Fruit fly (Drosophila melanogaster) whole organism, embryonic: ENCODE measurements around the gene CG9616.

ENCODE experiments used
- Atf3 ChIP-seq: fragments of 200-800 bp; sonication (Bioruptor generic); optimal IDR thresholded peaks from 3 replicates; lab custom pipeline; 2016; ENCODE audit warnings: missing biosample characterization, missing genetic modification characterization
- CG10565 ChIP-seq: fragments of 200-800 bp; sonication (Bioruptor generic); optimal IDR thresholded peaks from 3 replicates; lab custom pipeline; 2016; ENCODE audit warnings: missing biosample characterization, mild to moderate bottlenecking, missing genetic modification characterization
- CG12104 ChIP-seq: fragments of 200-800 bp; sonication (Bioruptor generic); optimal IDR thresholded peaks from 3 replicates; lab custom pipeline; 2016; ENCODE audit warnings: missing biosample characterization, missing genetic modification characterization
- CG12942 ChIP-seq: fragments of 200-800 bp; sonication (Bioruptor generic); optimal IDR thresholded peaks from 3 replicates; lab custom pipeline; 2016; ENCODE audit warnings: missing biosample characterization, missing genetic modification characterization
- CG13296 ChIP-seq: fragments of 200-800 bp; sonication (Bioruptor generic); optimal IDR thresholded peaks from 3 replicates; lab custom pipeline; 2018; ENCODE audit warnings: missing biosample characterization, mild to moderate bottlenecking, missing genetic modification characterization
- CG13775 ChIP-seq: fragments of 200-800 bp; sonication (Bioruptor generic); optimal IDR thresholded peaks from 3 replicates; lab custom pipeline; 2017; ENCODE audit warnings: missing biosample characterization, mild to moderate bottlenecking, missing genetic modification characterization
- CG1529 ChIP-seq: fragments of 200-800 bp; sonication (Bioruptor generic); optimal IDR thresholded peaks from 3 replicates; lab custom pipeline; 2018; ENCODE audit warnings: missing biosample characterization, missing genetic modification characterization
- CG17186 ChIP-seq: fragments of 200-800 bp; sonication (Bioruptor generic); optimal IDR thresholded peaks from 3 replicates; lab custom pipeline; 2017; ENCODE audit warnings: missing biosample characterization, missing genetic modification reagents, missing genetic modification characterization
- CG31441 ChIP-seq: fragments of 200-800 bp; sonication (Bioruptor generic); IDR thresholded peaks from 2 replicates; pipeline ENCODE4 v1.3.6; 2022; ENCODE audit warnings: missing biosample characterization, missing genetic modification characterization
- CG4282 ChIP-seq: fragments of 200-800 bp; sonication (Bioruptor generic); optimal IDR thresholded peaks from 2 replicates; lab custom pipeline; 2016; ENCODE audit warnings: missing biosample characterization, missing genetic modification characterization
- CG7987 ChIP-seq: fragments of 200-800 bp; sonication (Bioruptor generic); optimal IDR thresholded peaks from 2 replicates; lab custom pipeline; 2018; ENCODE audit warnings: missing biosample characterization, mild to moderate bottlenecking, missing genetic modification characterization, moderate library complexity
- CG8290 ChIP-seq, 3 experiments: fragments of 200-800 bp; sonication (Bioruptor generic); optimal IDR thresholded peaks; 2 replicates each; lab custom pipeline; 2016 to 2019; ENCODE audit warnings: missing biosample characterization in 3 of 3, missing genetic modification characterization in 3 of 3, mild to moderate bottlenecking in 2 of 3, moderate library complexity in 1 of 3
- CG8765 ChIP-seq: fragments of 200-800 bp; sonication (Bioruptor generic); IDR thresholded peaks from 2 replicates; pipeline ENCODE4 v1.3.6; 2022; ENCODE audit warnings: missing biosample characterization, missing genetic modification characterization
- CG8924 ChIP-seq: fragments of 200-800 bp; optimal IDR thresholded peaks from 3 replicates; lab custom pipeline; 2019; ENCODE audit warnings: missing biosample characterization, mild to moderate bottlenecking, missing genetic modification characterization, moderate library complexity
- CoRest ChIP-seq: fragments of 200-800 bp; sonication (Bioruptor generic); optimal IDR thresholded peaks from 3 replicates; lab custom pipeline; 2018; ENCODE audit warnings: missing biosample characterization, mild to moderate bottlenecking, missing genetic modification characterization, moderate library complexity
- Dbx ChIP-seq: fragments of 200-800 bp; sonication (Bioruptor generic); IDR thresholded peaks from 3 replicates; pipeline ENCODE4 v1.3.6; 2022; ENCODE audit warnings: missing biosample characterization, missing genetic modification characterization
- Dll ChIP-seq: fragments of 200-800 bp; sonication (Bioruptor generic); IDR thresholded peaks from 4 replicates; pipeline ENCODE4 v1.3.6; 2022; ENCODE audit warnings: missing biosample characterization, missing genetic modification characterization; ENCODE audit not compliant: partially characterized antibody
- Hr39 ChIP-seq: fragments of >200 bp; optimal IDR thresholded peaks from 2 replicates; lab custom pipeline; 2017
- Mad ChIP-seq: fragments of 200-800 bp; sonication (Bioruptor generic); optimal IDR thresholded peaks from 2 replicates; lab custom pipeline; 2016; ENCODE audit warnings: missing biosample characterization, missing genetic modification characterization
- Mrtf ChIP-seq: fragments of 200-800 bp; sonication (Bioruptor generic); IDR thresholded peaks from 3 replicates; pipeline ENCODE4 v1.3.6; 2022; ENCODE audit warnings: missing biosample characterization, missing genetic modification characterization
- Neu2 ChIP-seq: fragments of 200-800 bp; sonication (Bioruptor generic); optimal IDR thresholded peaks from 3 replicates; lab custom pipeline; 2016; ENCODE audit warnings: missing biosample characterization, missing genetic modification characterization, borderline replicate concordance
- Taf1 ChIP-seq: fragments of 200-800 bp; sonication (Bioruptor generic); IDR thresholded peaks from 2 replicates; pipeline ENCODE4 v1.3.6; 2022; ENCODE audit warnings: missing biosample characterization, missing genetic modification characterization
- Tbp ChIP-seq: fragments of >200 bp; optimal IDR thresholded peaks from 2 replicates; lab custom pipeline; 2018; ENCODE audit warnings: missing biosample characterization, missing genetic modification characterization
- Usf ChIP-seq: fragments of 200-800 bp; sonication (Bioruptor generic); optimal IDR thresholded peaks from 2 replicates; lab custom pipeline; 2017; ENCODE audit warnings: missing genotype, missing biosample characterization, missing genetic modification characterization
- ash1 ChIP-seq: fragments of 200-800 bp; sonication (Bioruptor generic); optimal IDR thresholded peaks from 2 replicates; lab custom pipeline; 2018; ENCODE audit warnings: missing biosample characterization, mild to moderate bottlenecking, missing genetic modification characterization
- chif ChIP-seq, 2 experiments: fragments of 200-800 bp; sonication (Bioruptor generic); optimal IDR thresholded peaks; 3 replicates each; lab custom pipeline; 2016; ENCODE audit warnings: missing biosample characterization in 2 of 2, missing genetic modification characterization in 2 of 2
- chm ChIP-seq: fragments of 200-800 bp; sonication (Bioruptor generic); IDR thresholded peaks from 2 replicates; pipeline ENCODE4 v1.3.6; 2022; ENCODE audit warnings: missing biosample characterization, missing genetic modification characterization
- emc ChIP-seq: fragments of 200-800 bp; sonication (Bioruptor generic); optimal IDR thresholded peaks from 2 replicates; lab custom pipeline; 2016; ENCODE audit warnings: missing biosample characterization, missing genetic modification characterization
- eve ChIP-seq, 2 experiments: fragments of >200 bp; optimal IDR thresholded peaks; 2 replicates each; lab custom pipeline; 2017; ENCODE audit warnings: missing biosample characterization in 2 of 2, missing genetic modification characterization in 2 of 2
- exex ChIP-seq: fragments of 200-800 bp; sonication (Bioruptor generic); optimal IDR thresholded peaks from 4 replicates; lab custom pipeline; 2018; ENCODE audit warnings: missing biosample characterization, mild to moderate bottlenecking, missing genetic modification characterization, moderate library complexity
- fd102C ChIP-seq: fragments of 200-800 bp; sonication (Bioruptor generic); optimal IDR thresholded peaks from 2 replicates; lab custom pipeline; 2018; ENCODE audit warnings: missing biosample characterization, mild to moderate bottlenecking, missing genetic modification characterization, moderate library complexity
- ftz-f1 ChIP-seq: fragments of 200-800 bp; sonication (Bioruptor generic); optimal IDR thresholded peaks from 2 replicates; lab custom pipeline; 2016; ENCODE audit warnings: missing biosample characterization, missing genetic modification characterization
- insv ChIP-seq, 2 experiments: fragments of 200-800 bp; sonication (Bioruptor generic); optimal IDR thresholded peaks; 3 replicates each; lab custom pipeline; 2016 to 2018; ENCODE audit warnings: missing biosample characterization in 2 of 2, missing genetic modification characterization in 2 of 2
- kni ChIP-seq: fragments of 200-800 bp; sonication (Bioruptor generic); optimal IDR thresholded peaks from 3 replicates; lab custom pipeline; 2017; ENCODE audit warnings: mild to moderate bottlenecking, missing biosample characterization, missing genetic modification reagents, missing genetic modification characterization
- lov ChIP-seq, 2 experiments: fragments of 200-800 bp in 1 of 2; fragments of >200 bp in 1 of 2; sonication (Bioruptor generic) in 1 of 2; IDR thresholded peaks in 1 of 2; optimal IDR thresholded peaks in 1 of 2; 2 replicates in 1 of 2; 3 replicates in 1 of 2; pipeline versions ENCODE4 v1.3.6 to Lab custom; 2017 to 2022; ENCODE audit warnings: missing biosample characterization in 1 of 2, missing genetic modification characterization in 1 of 2
- org-1 ChIP-seq: fragments of 200-800 bp; sonication (Bioruptor generic); optimal IDR thresholded peaks from 2 replicates; lab custom pipeline; 2017; ENCODE audit warnings: missing biosample characterization, missing genetic modification characterization
- otp ChIP-seq: fragments of 200-800 bp; sonication (Bioruptor generic); IDR thresholded peaks from 3 replicates; pipeline ENCODE4, ENCODE4 v1.3.6; 2022; ENCODE audit warnings: missing biosample characterization, missing genetic modification characterization
- ranshi ChIP-seq: fragments of 200-800 bp; sonication (Bioruptor generic); IDR thresholded peaks from 2 replicates; pipeline ENCODE4 v1.3.6; 2022; ENCODE audit warnings: missing biosample characterization, missing genetic modification characterization
- repo ChIP-seq: fragments of 200-800 bp; sonication (Bioruptor generic); optimal IDR thresholded peaks from 2 replicates; lab custom pipeline; 2016; ENCODE audit warnings: missing biosample characterization, missing genetic modification characterization
- row ChIP-seq: fragments of 200-800 bp; sonication (Bioruptor generic); IDR thresholded peaks from 3 replicates; pipeline ENCODE4 v1.3.6; 2022; ENCODE audit warnings: missing biosample characterization, missing genetic modification characterization
- salm ChIP-seq: fragments of 200-800 bp; sonication (Bioruptor generic); optimal IDR thresholded peaks from 2 replicates; lab custom pipeline; 2018; ENCODE audit warnings: missing biosample characterization, mild to moderate bottlenecking, missing genetic modification characterization
- sd ChIP-seq: fragments of 200-800 bp; sonication (Bioruptor generic); optimal IDR thresholded peaks from 3 replicates; lab custom pipeline; 2018; ENCODE audit warnings: missing biosample characterization, mild to moderate bottlenecking, missing genetic modification characterization, moderate library complexity
- sim ChIP-seq: fragments of 200-800 bp; sonication (Bioruptor generic); IDR thresholded peaks from 2 replicates; pipeline ENCODE4 v1.3.6; 2022; ENCODE audit warnings: missing biosample characterization, missing genetic modification characterization
- sr ChIP-seq: fragments of 200-800 bp; sonication (Bioruptor generic); IDR thresholded peaks from 3 replicates; pipeline ENCODE4 v1.3.6; 2022; ENCODE audit warnings: missing biosample characterization, missing genetic modification characterization
- toy ChIP-seq: fragments of 200-800 bp; sonication (Bioruptor generic); IDR thresholded peaks from 2 replicates; pipeline ENCODE4 v1.3.6; 2022; ENCODE audit warnings: missing biosample characterization, missing genetic modification characterization
- ttk ChIP-seq: fragments of 200-800 bp; sonication (Bioruptor generic); IDR thresholded peaks from 2 replicates; pipeline ENCODE4 v2.1.2; 2022; ENCODE audit warnings: missing biosample characterization, missing genetic modification characterization
- tup ChIP-seq: fragments of 200-800 bp; sonication (Bioruptor generic); optimal IDR thresholded peaks from 2 replicates; lab custom pipeline; 2016; ENCODE audit warnings: missing biosample characterization, mild to moderate bottlenecking, missing genetic modification characterization, moderate library complexity
- unpg ChIP-seq: fragments of 200-800 bp; sonication (Bioruptor generic); optimal IDR thresholded peaks from 3 replicates; lab custom pipeline; 2018; ENCODE audit warnings: missing biosample characterization, mild to moderate bottlenecking, missing genetic modification characterization, moderate library complexity
- usp ChIP-seq: fragments of >200 bp; optimal IDR thresholded peaks from 2 replicates; lab custom pipeline; 2017; ENCODE audit warnings: missing biosample characterization, missing genetic modification characterization
- zen2 ChIP-seq: fragments of 200-800 bp; sonication (Bioruptor generic); IDR thresholded peaks from 3 replicates; pipeline ENCODE4 v1.3.6; 2022; ENCODE audit warnings: missing biosample characterization, missing genetic modification characterization; ENCODE audit not compliant: partially characterized antibody

The CG9616 gene

DNA sequence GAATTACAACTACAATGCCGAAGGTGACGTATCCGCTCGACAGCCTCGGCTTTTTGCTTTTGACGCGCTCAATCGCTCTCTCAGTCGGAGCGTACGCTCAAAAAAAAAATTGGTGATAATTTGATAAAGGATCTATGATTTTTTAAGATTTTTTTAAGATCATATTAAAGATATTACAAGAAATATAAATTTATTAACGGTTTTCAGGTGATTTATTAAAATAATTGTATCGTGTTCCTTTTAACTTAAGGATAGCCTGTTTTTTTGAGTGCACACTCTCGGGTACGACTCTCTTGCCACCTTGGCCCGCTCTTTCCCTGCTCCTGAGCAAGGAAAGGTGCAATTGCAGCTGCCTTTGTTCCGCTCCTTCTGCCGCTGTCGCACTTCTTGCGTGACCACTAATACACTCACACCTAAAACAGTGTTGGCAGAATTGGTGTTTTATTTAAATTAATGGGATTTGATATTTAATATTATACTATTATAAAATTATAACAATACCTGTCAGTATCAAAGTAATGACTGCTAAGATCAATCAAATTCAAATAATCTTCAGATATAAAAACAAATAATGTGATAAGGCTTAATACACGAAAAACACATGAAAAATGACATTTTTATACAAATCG, 32.7 kb upstream of the CG9616 start (continued):
- TF ChIP-seq CG10565 (GFP tag; lab: Kevin White, UChicago): peak; percentile 40
- TF ChIP-seq CG8765: peak; percentile 89
- peak; percentile 25 for TF ChIP-seq Mad (GFP tag; lab: Kevin White, UChicago)
- TF ChIP-seq chif (GFP tag; optimal IDR thresholded peaks at IDR 0.05; lab: Kevin White, UChicago): peak; percentile 18 to 40
- no peak for TF ChIP-seq CG8290 (GFP tag; optimal IDR thresholded peaks at IDR 0.05; lab: Kevin White, UChicago)
- no peak for TF ChIP-seq CG8290 (tag; optimal IDR thresholded peaks at IDR 0.05; lab: Kevin White, UChicago)
- no peak for TF ChIP-seq usp
- peak; percentile 94 for TF ChIP-seq fd102C (GFP tag; lab: Kevin White, UChicago)
- no peak for TF ChIP-seq kni (GFP tag; lab: Kevin White, UChicago)
- peak; percentile 61 for TF ChIP-seq ttk
- TF ChIP-seq ranshi: peak; percentile 80
- no peak for TF ChIP-seq Hr39
- TF ChIP-seq Mrtf (GFP tag; lab: Robert Waterston, UW): peak; percentile 66; the same call in 2 of the 3 replicates
- peak; percentile 90 for TF ChIP-seq row (GFP tag; lab: Robert Waterston, UW)
- TF ChIP-seq CG4282 (GFP tag; lab: Kevin White, UChicago): no peak
- no peak for TF ChIP-seq unpg (GFP tag; lab: Kevin White, UChicago)
- TF ChIP-seq salm (tag; lab: Kevin White, UChicago): peak; percentile 74
- no peak for TF ChIP-seq sr (GFP tag; lab: Robert Waterston, UW)
- no peak for TF ChIP-seq zen2 (GFP tag; lab: Robert Waterston, UW)
- peak; percentile 68 for TF ChIP-seq CG12104 (GFP tag; lab: Kevin White, UChicago)
- peak; percentile 83 for TF ChIP-seq chm
- TF ChIP-seq CG8924 (tag; lab: Kevin White, UChicago): peak; percentile 91
- TF ChIP-seq Taf1 (GFP tag; lab: Robert Waterston, UW): peak; percentile 53; the same call in 1 of the 2 replicates
- TF ChIP-seq CG17186 (GFP tag; lab: Kevin White, UChicago): no peak
- peak; percentile 47; the same call in 1 of the 2 replicates for TF ChIP-seq toy (GFP tag; lab: Robert Waterston, UW)
- peak; percentile 81 for TF ChIP-seq sim (GFP tag; lab: Robert Waterston, UW)
- TF ChIP-seq Usf (GFP tag; lab: Kevin White, UChicago): peak; percentile 39
- TF ChIP-seq insv (GFP tag; optimal IDR thresholded peaks at IDR 0.05; lab: Kevin White, UChicago): no peak
- TF ChIP-seq Atf3 (GFP tag; lab: Kevin White, UChicago): no peak
- TF ChIP-seq exex (tag; lab: Kevin White, UChicago): no peak
- TF ChIP-seq org-1 (GFP tag; lab: Kevin White, UChicago): peak; percentile 65
- peak; percentile 80; the same call in 2 of the 3 replicates for TF ChIP-seq Dbx (GFP tag; lab: Robert Waterston, UW)
- TF ChIP-seq sd (tag; lab: Kevin White, UChicago): no peak
- TF ChIP-seq emc (GFP tag; lab: Kevin White, UChicago): no peak
- TF ChIP-seq CG12942 (GFP tag; lab: Kevin White, UChicago): peak; percentile 52
- no peak for TF ChIP-seq Tbp (GFP tag; lab: Kevin White, UChicago)
- no peak for TF ChIP-seq repo (GFP tag; lab: Kevin White, UChicago)
- peak in 1 of 2 experiments; percentile 36 for TF ChIP-seq eve (GFP tag; optimal IDR thresholded peaks at IDR 0.05; lab: Kevin White, UChicago)
- no peak for TF ChIP-seq Neu2 (GFP tag; lab: Kevin White, UChicago)
- no peak for TF ChIP-seq ash1 (GFP tag; lab: Kevin White, UChicago)
- no peak for TF ChIP-seq Dll (GFP tag; lab: Robert Waterston, UW)
- no peak for TF ChIP-seq CG7987 (GFP tag; lab: Kevin White, UChicago)
- peak; percentile 84 for TF ChIP-seq CG13775 (GFP tag; lab: Kevin White, UChicago)
- TF ChIP-seq CG31441 (GFP tag; lab: Robert Waterston, UW): peak; percentile 79
- TF ChIP-seq ftz-f1 (GFP tag; lab: Kevin White, UChicago): no peak
- TF ChIP-seq otp (GFP tag; lab: Robert Waterston, UW): peak; percentile 81; the same call in 2 of the 3 replicates
- TF ChIP-seq lov (optimal IDR thresholded peaks at IDR 0.05; lab: Kevin White, UChicago): no peak
- TF ChIP-seq lov (GFP tag; IDR thresholded peaks at IDR 0.05; lab: Robert Waterston, UW): peak; percentile 64; the same call in 1 of the 3 replicates
- TF ChIP-seq CG13296 (GFP tag; lab: Kevin White, UChicago): peak; percentile 82
- peak; percentile 66 for TF ChIP-seq tup (GFP tag; lab: Kevin White, UChicago)
- TF ChIP-seq CoRest (tag; lab: Kevin White, UChicago): peak; percentile 79
- TF ChIP-seq CG1529: peak; percentile 54
